Fruit fly (Drosophila melanogaster) whole organism, prepupa: ENCODE measurements around the gene CG43093.

Experiments
- Blimp-1 ChIP-seq: fragments of 200-800 bp; sonication (Bioruptor generic); optimal IDR thresholded peaks from 3 replicates; lab custom pipeline; 2017; ENCODE audit warnings: missing biosample characterization, missing genetic modification characterization, mild to moderate bottlenecking, moderate library complexity, missing genetic modification reagents
- CG10631 ChIP-seq: fragments of 200-800 bp; sonication (Bioruptor generic); optimal IDR thresholded peaks from 2 replicates; lab custom pipeline; 2016; ENCODE audit warnings: missing biosample characterization, missing genetic modification characterization
- CG10669 ChIP-seq: fragments of 200-800 bp; sonication (Bioruptor generic); optimal IDR thresholded peaks from 3 replicates; lab custom pipeline; 2018; ENCODE audit warnings: missing biosample characterization, mild to moderate bottlenecking, missing genetic modification characterization, moderate library complexity
- CG11294 ChIP-seq: fragments of 200-800 bp; sonication (Bioruptor generic); IDR thresholded peaks from 2 replicates; pipeline ENCODE4 v1.3.6; 2022; ENCODE audit warnings: missing biosample characterization, missing genetic modification characterization
- CG11902 ChIP-seq: fragments of 200-800 bp; sonication (Bioruptor generic); optimal IDR thresholded peaks from 3 replicates; lab custom pipeline; 2016; ENCODE audit warnings: missing biosample characterization, missing genetic modification characterization
- CG15336 ChIP-seq: fragments of 200-800 bp; sonication (Bioruptor generic); IDR thresholded peaks from 2 replicates; pipeline ENCODE4 v1.3.6; 2022; ENCODE audit warnings: missing biosample characterization, missing genetic modification characterization
- CG1621 ChIP-seq: fragments of 200-800 bp; sonication (Bioruptor generic); optimal IDR thresholded peaks from 3 replicates; lab custom pipeline; 2018; ENCODE audit warnings: missing biosample characterization, mild to moderate bottlenecking, missing genetic modification characterization
- CG16779 ChIP-seq: fragments of 200-800 bp; sonication (Bioruptor generic); optimal IDR thresholded peaks from 3 replicates; lab custom pipeline; 2017; ENCODE audit warnings: missing biosample characterization, mild to moderate bottlenecking, missing genetic modification characterization
- CG3032 ChIP-seq: fragments of 200-800 bp; optimal IDR thresholded peaks from 2 replicates; lab custom pipeline; 2019; ENCODE audit warnings: missing biosample characterization, mild to moderate bottlenecking, missing genetic modification characterization, moderate library complexity
- CG32006 ChIP-seq: fragments of 200-800 bp; sonication (Bioruptor generic); optimal IDR thresholded peaks from 3 replicates; lab custom pipeline; 2017; ENCODE audit warnings: missing biosample characterization, mild to moderate bottlenecking, missing genetic modification characterization
- CG34406 ChIP-seq: fragments of 200-800 bp; sonication (Bioruptor generic); optimal IDR thresholded peaks from 3 replicates; lab custom pipeline; 2016; ENCODE audit warnings: missing biosample characterization, missing genetic modification characterization
- CG3919 ChIP-seq: fragments of 200-800 bp; sonication (Bioruptor generic); optimal IDR thresholded peaks from 3 replicates; lab custom pipeline; 2016; ENCODE audit warnings: missing biosample characterization, missing genetic modification characterization
- CG4318 ChIP-seq: fragments of 200-800 bp; sonication (Bioruptor generic); optimal IDR thresholded peaks from 3 replicates; lab custom pipeline; 2017; ENCODE audit warnings: missing biosample characterization, mild to moderate bottlenecking, missing genetic modification characterization
- CG6163 ChIP-seq: fragments of 200-800 bp; sonication (Bioruptor generic); IDR thresholded peaks from 3 replicates; pipeline ENCODE4 v1.3.6; 2022; ENCODE audit warnings: missing biosample characterization, missing genetic modification characterization
- CG6276 ChIP-seq: fragments of 200-800 bp; sonication (Bioruptor generic); optimal IDR thresholded peaks from 2 replicates; lab custom pipeline; 2017; ENCODE audit warnings: missing biosample characterization, mild to moderate bottlenecking, missing genetic modification characterization
- CG6792 ChIP-seq: fragments of 200-800 bp; sonication (Bioruptor generic); optimal IDR thresholded peaks from 3 replicates; lab custom pipeline; 2016; ENCODE audit warnings: missing biosample characterization, missing genetic modification characterization
- CG6808 ChIP-seq: fragments of 200-800 bp; sonication (Bioruptor generic); optimal IDR thresholded peaks from 3 replicates; lab custom pipeline; 2017; ENCODE audit warnings: missing biosample characterization, missing genetic modification characterization, mild to moderate bottlenecking, moderate library complexity, missing genetic modification reagents
- CG7368 ChIP-seq: fragments of 200-800 bp; sonication (Bioruptor generic); optimal IDR thresholded peaks from 3 replicates; lab custom pipeline; 2016; ENCODE audit warnings: missing biosample characterization, missing genetic modification characterization
- CG8119 ChIP-seq: fragments of 200-800 bp; sonication (Bioruptor generic); IDR thresholded peaks from 3 replicates; pipeline ENCODE4 v1.3.6; 2022; ENCODE audit warnings: missing biosample characterization, missing genetic modification characterization
- CG8632 ChIP-seq: fragments of 200-800 bp; sonication (Bioruptor generic); optimal IDR thresholded peaks from 3 replicates; lab custom pipeline; 2016; ENCODE audit warnings: missing biosample characterization, missing genetic modification characterization
- CG9139 ChIP-seq: fragments of 200-800 bp; sonication (Bioruptor generic); optimal IDR thresholded peaks from 3 replicates; lab custom pipeline; 2017; ENCODE audit warnings: missing biosample characterization, mild to moderate bottlenecking, missing genetic modification characterization
- Eip78C ChIP-seq: fragments of 200-800 bp; sonication (Bioruptor generic); peaks from one replicate; lab custom pipeline; 2016; ENCODE audit warnings: missing biosample characterization, missing genetic modification characterization
- Ets21C ChIP-seq: fragments of 200-800 bp; sonication (Bioruptor generic); optimal IDR thresholded peaks from 3 replicates; lab custom pipeline; 2016; ENCODE audit warnings: missing biosample characterization, missing genetic modification characterization
- Ets96B ChIP-seq: fragments of 200-800 bp; optimal IDR thresholded peaks from 2 replicates; lab custom pipeline; 2019; ENCODE audit warnings: missing biosample characterization, mild to moderate bottlenecking, missing genetic modification characterization, moderate library complexity
- Hr39 ChIP-seq: fragments of 200-800 bp; sonication (Bioruptor generic); optimal IDR thresholded peaks from 2 replicates; lab custom pipeline; 2016; ENCODE audit warnings: missing biosample characterization, missing genetic modification characterization
- Met ChIP-seq: fragments of 200-800 bp; sonication (Bioruptor generic); optimal IDR thresholded peaks from 3 replicates; lab custom pipeline; 2016; ENCODE audit warnings: missing biosample characterization, missing genetic modification characterization
- OdsH ChIP-seq: fragments of 200-800 bp; sonication (Bioruptor generic); optimal IDR thresholded peaks from 3 replicates; lab custom pipeline; 2016; ENCODE audit warnings: missing biosample characterization, missing genetic modification characterization
- Smox ChIP-seq: fragments of 200-800 bp; sonication (Bioruptor generic); optimal IDR thresholded peaks from 3 replicates; lab custom pipeline; 2016; ENCODE audit warnings: missing biosample characterization, missing genetic modification characterization
- Sox102F ChIP-seq: fragments of 200-800 bp; sonication (Bioruptor generic); optimal IDR thresholded peaks from 2 replicates; lab custom pipeline; 2016; ENCODE audit warnings: missing biosample characterization, mild to moderate bottlenecking, missing genetic modification characterization
- Sox14 ChIP-seq: fragments of 200-800 bp; sonication (Bioruptor generic); optimal IDR thresholded peaks from 3 replicates; lab custom pipeline; 2016; ENCODE audit warnings: missing biosample characterization, missing genetic modification characterization
- Sox15 ChIP-seq: fragments of 200-800 bp; sonication (Bioruptor generic); optimal IDR thresholded peaks from 3 replicates; lab custom pipeline; 2016; ENCODE audit warnings: missing biosample characterization, missing genetic modification characterization
- achi ChIP-seq: fragments of 200-800 bp; sonication (Bioruptor generic); optimal IDR thresholded peaks from 3 replicates; lab custom pipeline; 2016; ENCODE audit warnings: missing biosample characterization, missing genetic modification characterization
- acj6 ChIP-seq: fragments of 200-800 bp; sonication (Bioruptor generic); optimal IDR thresholded peaks from 3 replicates; lab custom pipeline; 2016; ENCODE audit warnings: missing biosample characterization, missing genetic modification characterization
- cyc ChIP-seq: fragments of 200-800 bp; sonication (Bioruptor generic); optimal IDR thresholded peaks from 3 replicates; lab custom pipeline; 2016; ENCODE audit warnings: missing biosample characterization, missing genetic modification characterization
- dac ChIP-seq: fragments of 200-800 bp; sonication (Bioruptor generic); optimal IDR thresholded peaks from 2 replicates; lab custom pipeline; 2017; ENCODE audit warnings: missing biosample characterization, mild to moderate bottlenecking, missing genetic modification characterization
- dsx ChIP-seq: fragments of 200-800 bp; optimal IDR thresholded peaks from 3 replicates; lab custom pipeline; 2019; ENCODE audit warnings: missing biosample characterization, mild to moderate bottlenecking, missing genetic modification characterization, moderate library complexity; ENCODE audit not compliant: poor library complexity, severe bottlenecking
- eg ChIP-seq: fragments of 200-800 bp; sonication (Bioruptor generic); IDR thresholded peaks from 3 replicates; pipeline ENCODE4 v1.3.6; 2022; ENCODE audit warnings: missing biosample characterization, missing genetic modification characterization
- esn ChIP-seq: fragments of 200-800 bp; sonication (Bioruptor generic); optimal IDR thresholded peaks from 2 replicates; lab custom pipeline; 2016; ENCODE audit warnings: missing biosample characterization, mild to moderate bottlenecking, missing genetic modification characterization, moderate library complexity
- fd59A ChIP-seq: fragments of 200-800 bp; sonication (Bioruptor generic); optimal IDR thresholded peaks from 2 replicates; lab custom pipeline; 2017; ENCODE audit warnings: missing biosample characterization, mild to moderate bottlenecking, missing genetic modification characterization, missing genetic modification reagents
- fkh ChIP-seq: fragments of 200-800 bp; sonication (Bioruptor generic); optimal IDR thresholded peaks from 3 replicates; lab custom pipeline; 2017; ENCODE audit warnings: missing biosample characterization, mild to moderate bottlenecking, missing genetic modification characterization, moderate library complexity
- lz ChIP-seq: fragments of 200-800 bp; sonication (Bioruptor generic); optimal IDR thresholded peaks from 3 replicates; lab custom pipeline; 2016; ENCODE audit warnings: missing biosample characterization, missing genetic modification characterization
- net ChIP-seq: fragments of 200-800 bp; sonication (Bioruptor generic); optimal IDR thresholded peaks from 3 replicates; lab custom pipeline; 2016; ENCODE audit warnings: missing biosample characterization, missing genetic modification characterization
- salr ChIP-seq, 2 experiments: fragments of 200-800 bp; sonication (Bioruptor generic); optimal IDR thresholded peaks; 3 replicates each; lab custom pipeline; 2016 to 2018; ENCODE audit warnings: missing biosample characterization in 2 of 2, missing genetic modification characterization in 2 of 2, mild to moderate bottlenecking in 1 of 2
- spab ChIP-seq: fragments of 200-800 bp; sonication (Bioruptor generic); optimal IDR thresholded peaks from 2 replicates; lab custom pipeline; 2017; ENCODE audit warnings: missing biosample characterization, mild to moderate bottlenecking, missing genetic modification characterization, missing genetic modification reagents
- ss ChIP-seq, 2 experiments: fragments of 200-800 bp; sonication (Bioruptor generic); optimal IDR thresholded peaks; 2 replicates in 1 of 2; 3 replicates in 1 of 2; lab custom pipeline; 2017 to 2018; ENCODE audit warnings: mild to moderate bottlenecking in 2 of 2, missing biosample characterization in 2 of 2, missing genetic modification characterization in 2 of 2, moderate library complexity in 1 of 2
- svp ChIP-seq: fragments of 200-800 bp; sonication (Bioruptor generic); peaks from one replicate; lab custom pipeline; 2016; ENCODE audit warnings: missing biosample characterization, missing genetic modification characterization
- vri ChIP-seq: fragments of 200-800 bp; sonication (Bioruptor generic); optimal IDR thresholded peaks from 3 replicates; lab custom pipeline; 2016; ENCODE audit warnings: missing biosample characterization, mild to moderate bottlenecking, missing genetic modification characterization

Gene CG43093

DNA sequence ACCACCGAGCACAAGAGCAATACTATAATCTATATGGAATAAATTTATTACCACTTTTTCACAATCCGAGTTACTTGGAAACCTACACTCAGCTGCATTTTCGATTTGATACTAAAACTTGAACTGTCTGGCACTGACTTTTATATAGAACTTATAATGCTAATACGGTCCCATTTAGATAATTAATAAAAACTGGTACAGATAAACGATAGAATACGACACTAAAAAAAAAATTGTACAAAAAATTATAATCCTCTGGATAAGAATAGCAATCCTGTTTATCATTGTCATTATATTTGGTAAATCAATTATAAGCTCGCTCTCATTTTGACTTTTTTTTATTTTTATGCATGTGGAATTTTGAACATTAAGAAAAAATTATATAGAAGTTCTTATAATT is at the start of gene CG43093:
Gene CG43093 (minus strand): TSS at position 101 of the 400 bp plus-strand sequence.
- TF ChIP-seq Sox14 (GFP tag; lab: Kevin White, UChicago), result no peak
- TF ChIP-seq CG9139 (GFP tag; lab: Kevin White, UChicago), result no peak
- TF ChIP-seq CG10669 (GFP tag; lab: Kevin White, UChicago), result no peak
- no peak for TF ChIP-seq CG6808
- no peak for TF ChIP-seq Eip78C (GFP tag; lab: Kevin White, UChicago)
- TF ChIP-seq CG32006, result no peak
- no peak for TF ChIP-seq CG7368 (GFP tag; lab: Kevin White, UChicago)
- no peak for TF ChIP-seq CG34406 (GFP tag; lab: Kevin White, UChicago)
- no peak for TF ChIP-seq esn (GFP tag; lab: Kevin White, UChicago)
- TF ChIP-seq Met (GFP tag; lab: Kevin White, UChicago), result no peak
- TF ChIP-seq CG1621 (tag; lab: Kevin White, UChicago), result no peak
- TF ChIP-seq net (GFP tag; lab: Kevin White, UChicago), result no peak
- TF ChIP-seq CG6163, result no peak
- TF ChIP-seq CG10631, result no peak
- TF ChIP-seq Sox102F, result no peak
- TF ChIP-seq eg (GFP tag; lab: Robert Waterston, UW), result no peak
- TF ChIP-seq CG15336, result no peak
- TF ChIP-seq cyc (GFP tag; lab: Kevin White, UChicago), result no peak
- TF ChIP-seq CG3919, result no peak
- TF ChIP-seq Sox15, result no peak

DNA sequence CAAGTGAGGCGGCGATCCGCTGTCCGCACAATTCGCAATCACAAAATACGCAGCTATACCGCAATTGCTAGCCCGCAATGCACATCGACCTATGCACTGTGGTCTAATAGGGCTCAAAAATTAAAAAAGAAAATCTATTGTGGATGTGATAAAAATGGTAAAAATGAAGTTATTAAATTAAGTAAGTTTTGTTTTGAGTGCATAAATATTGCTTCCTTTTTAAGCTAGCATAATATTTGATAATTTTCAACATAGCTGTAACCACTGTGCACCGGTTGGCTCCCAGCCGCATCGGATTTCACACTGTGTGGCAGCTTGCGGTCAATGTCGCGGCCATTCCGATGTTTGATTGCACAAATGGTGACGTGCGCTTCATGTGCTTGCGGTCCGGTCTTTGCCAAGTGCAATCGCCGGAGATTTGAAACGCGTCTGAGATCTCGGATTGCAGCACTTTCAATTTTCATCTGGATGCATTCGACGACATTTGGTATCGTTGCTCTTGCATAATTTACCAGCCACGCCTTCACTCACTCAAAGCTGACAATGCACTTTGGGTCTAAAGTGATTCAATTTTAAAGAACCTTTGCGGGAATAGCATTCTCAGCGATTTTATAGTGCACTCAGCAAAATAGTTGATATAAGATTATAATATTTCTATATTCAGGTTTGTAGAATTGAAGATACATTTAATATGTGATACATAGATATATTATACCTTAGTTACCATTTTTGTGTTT is 46.5 kb upstream of the CG43093 start:
- TF ChIP-seq Blimp-1 (GFP tag; lab: Kevin White, UChicago), result no peak
- TF ChIP-seq Smox (GFP tag; lab: Kevin White, UChicago), result peak; percentile 26
- TF ChIP-seq CG8119 (GFP tag; lab: Robert Waterston, UW), result peak; percentile 68; the same call in 2 of the 3 replicates
- TF ChIP-seq CG11902 (GFP tag; lab: Kevin White, UChicago), result no peak
- TF ChIP-seq fkh (GFP tag; lab: Kevin White, UChicago), result no peak
- TF ChIP-seq CG34406 (GFP tag; lab: Kevin White, UChicago), result peak; percentile 18
- peak; percentile 49 for TF ChIP-seq CG3919
- TF ChIP-seq OdsH (GFP tag; lab: Kevin White, UChicago), result peak; percentile 40
- TF ChIP-seq net (GFP tag; lab: Kevin White, UChicago), result no peak
- peak; percentile 75 for TF ChIP-seq svp (GFP tag; lab: Kevin White, UChicago)
- no peak for TF ChIP-seq dsx (GFP tag; lab: Kevin White, UChicago)
- TF ChIP-seq CG3032 (tag; lab: Kevin White, UChicago), result no peak
- peak; percentile 37 for TF ChIP-seq CG8632 (GFP tag; lab: Kevin White, UChicago)
- TF ChIP-seq acj6 (GFP tag; lab: Kevin White, UChicago), result peak; percentile 25
- TF ChIP-seq achi, result peak; percentile 25
- TF ChIP-seq Sox102F, result no peak
- TF ChIP-seq cyc (GFP tag; lab: Kevin White, UChicago), result peak; percentile 28
- TF ChIP-seq CG16779 (tag; lab: Kevin White, UChicago), result no peak
- peak; percentile 3 for TF ChIP-seq CG4318 (GFP tag; lab: Kevin White, UChicago)
- TF ChIP-seq Ets21C, result peak; percentile 1
- peak in 1 of 2 experiments; percentile 8 for TF ChIP-seq ss (GFP tag; optimal IDR thresholded peaks at IDR 0.05; lab: Kevin White, UChicago)
- TF ChIP-seq CG15336, result peak; percentile 73
- no peak for TF ChIP-seq CG9139 (GFP tag; lab: Kevin White, UChicago)
- TF ChIP-seq CG10669 (GFP tag; lab: Kevin White, UChicago), result peak; percentile 44
- TF ChIP-seq CG6808, result peak; percentile 28
- peak; percentile 42 for TF ChIP-seq CG10631
- peak; percentile 2 for TF ChIP-seq fd59A (GFP tag; lab: Kevin White, UChicago)
- TF ChIP-seq Ets96B (tag; lab: Kevin White, UChicago), result peak; percentile 41
- peak; percentile 54; the same call in 2 of the 3 replicates for TF ChIP-seq CG6163
- TF ChIP-seq spab (GFP tag; lab: Kevin White, UChicago), result no peak
- TF ChIP-seq lz (GFP tag; lab: Kevin White, UChicago), result peak; percentile 31
- TF ChIP-seq Hr39, result peak; percentile 10
- TF ChIP-seq CG6792 (GFP tag; lab: Kevin White, UChicago), result peak; percentile 12
- TF ChIP-seq CG6276 (GFP tag; lab: Kevin White, UChicago), result peak; percentile 24
- no peak for TF ChIP-seq salr (GFP tag; optimal IDR thresholded peaks at IDR 0.05; lab: Kevin White, UChicago)
- no peak for TF ChIP-seq vri (GFP tag; lab: Kevin White, UChicago)
- no peak for TF ChIP-seq dac (GFP tag; lab: Kevin White, UChicago)
- peak; percentile 47; the same call in 1 of the 2 replicates for TF ChIP-seq CG11294
